Worm (Caenorhabditis elegans): ENCODE measurements around the gene ugt-36.

ce11 chrV:7164210-7164609 is 2.6 kb upstream of the ugt-36 start, which contains the start of gene srh-83:
- TF ChIP-seq D1046.2 (GFP tag; IDR thresholded peaks at IDR 0.05) = no peak
- TF ChIP-seq aha-1 (tag) = no peak
- TF ChIP-seq snpc-4 (tag; optimal IDR thresholded peaks at IDR 0.05) = no peak
- no peak for TF ChIP-seq ZK337.2 (GFP tag; IDR thresholded peaks at IDR 0.05)
- no peak for TF ChIP-seq nhr-10 (tag; optimal IDR thresholded peaks at IDR 0.05)
- no peak for TF ChIP-seq gei-8 (GFP tag; optimal IDR thresholded peaks at IDR 0.05)
- TF ChIP-seq R02D3.7 (tag; optimal IDR thresholded peaks at IDR 0.05) = no peak
- TF ChIP-seq T26A8.4 (GFP tag; IDR thresholded peaks at IDR 0.05) = no peak
- TF ChIP-seq hlh-11 (tag; optimal IDR thresholded peaks at IDR 0.05) = no peak
- TF ChIP-seq unc-62 (GFP tag; optimal IDR thresholded peaks at IDR 0.05 in 1 of 2) = no peak
- no peak for TF ChIP-seq unc-62 (tag; optimal IDR thresholded peaks at IDR 0.05)
- TF ChIP-seq dmd-6 (GFP tag; IDR thresholded peaks at IDR 0.05) = no peak
- no peak for TF ChIP-seq ama-1 (optimal IDR thresholded peaks at IDR 0.05)
- TF ChIP-seq vab-7 (GFP tag; IDR thresholded peaks at IDR 0.05) = no peak

Measured in whole organism, L4 larva.